Fruit fly (Drosophila melanogaster) whole organism, embryonic: ENCODE data around the gene HemK2.

Experiments used
- Adf1 ChIP-seq: fragments of 200-800 bp; sonication (Bioruptor generic); IDR thresholded peaks from 2 replicates; pipeline ENCODE4 v1.3.6; 2022; ENCODE audit warnings: missing biosample characterization, missing genetic modification characterization
- Bteb2 ChIP-seq: fragments of 200-800 bp; sonication (Bioruptor generic); optimal IDR thresholded peaks from 2 replicates; lab custom pipeline; 2016; ENCODE audit warnings: missing biosample characterization, missing genetic modification characterization
- CG10267 ChIP-seq: fragments of 200-800 bp; sonication (Bioruptor generic); optimal IDR thresholded peaks from 2 replicates; lab custom pipeline; 2018; ENCODE audit warnings: missing biosample characterization, mild to moderate bottlenecking, missing genetic modification characterization, moderate library complexity
- CG10979 ChIP-seq: fragments of 200-800 bp; sonication (Bioruptor generic); optimal IDR thresholded peaks from 2 replicates; lab custom pipeline; 2018; ENCODE audit warnings: missing biosample characterization, mild to moderate bottlenecking, missing genetic modification characterization, moderate library complexity
- CG12659 ChIP-seq: fragments of 200-800 bp; sonication (Bioruptor generic); optimal IDR thresholded peaks from 3 replicates; lab custom pipeline; 2017; ENCODE audit warnings: mild to moderate bottlenecking, missing biosample characterization, missing genetic modification reagents, missing genetic modification characterization
- CG13424 ChIP-seq: fragments of 200-800 bp; sonication (Bioruptor generic); optimal IDR thresholded peaks from 2 replicates; lab custom pipeline; 2019; ENCODE audit warnings: missing biosample characterization, mild to moderate bottlenecking, missing genetic modification characterization, moderate library complexity
- CG14965 ChIP-seq: fragments of 200-800 bp; sonication (Bioruptor generic); optimal IDR thresholded peaks from 2 replicates; lab custom pipeline; 2016; ENCODE audit warnings: missing biosample characterization, missing genetic modification characterization, borderline replicate concordance
- CG15514 ChIP-seq: fragments of 200-800 bp; sonication (Bioruptor generic); optimal IDR thresholded peaks from 3 replicates; lab custom pipeline; 2017; ENCODE audit warnings: missing biosample characterization, missing genetic modification characterization, mild to moderate bottlenecking, moderate library complexity, missing genetic modification reagents
- CG15601 ChIP-seq: fragments of 200-800 bp; sonication (Bioruptor generic); optimal IDR thresholded peaks from 3 replicates; lab custom pipeline; 2019; ENCODE audit warnings: missing biosample characterization, mild to moderate bottlenecking, missing genetic modification characterization, moderate library complexity
- CG1603 ChIP-seq: fragments of 200-800 bp; sonication (Bioruptor generic); optimal IDR thresholded peaks from 2 replicates; lab custom pipeline; 2019; ENCODE audit warnings: missing biosample characterization, mild to moderate bottlenecking, missing genetic modification characterization, moderate library complexity
- CG17186 ChIP-seq: fragments of 200-800 bp; sonication (Bioruptor generic); optimal IDR thresholded peaks from 3 replicates; lab custom pipeline; 2017; ENCODE audit warnings: missing biosample characterization, missing genetic modification reagents, missing genetic modification characterization
- CG17612 ChIP-seq: fragments of 200-800 bp; sonication (Bioruptor generic); IDR thresholded peaks from 2 replicates; pipeline ENCODE4 v1.3.6; 2022; ENCODE audit warnings: missing biosample characterization, missing genetic modification characterization
- CG17829 ChIP-seq: fragments of 200-800 bp; optimal IDR thresholded peaks from 2 replicates; lab custom pipeline; 2019; ENCODE audit warnings: missing biosample characterization, mild to moderate bottlenecking, missing genetic modification characterization, moderate library complexity
- CG18619 ChIP-seq: fragments of 200-800 bp; sonication (Bioruptor generic); optimal IDR thresholded peaks from 3 replicates; lab custom pipeline; 2017; ENCODE audit warnings: missing biosample characterization, mild to moderate bottlenecking, missing genetic modification characterization
- CG2116 ChIP-seq: fragments of 200-800 bp; sonication (Bioruptor generic); optimal IDR thresholded peaks from 3 replicates; lab custom pipeline; 2018; ENCODE audit warnings: missing biosample characterization, mild to moderate bottlenecking, missing genetic modification characterization
- CG2678 ChIP-seq: fragments of 200-800 bp; sonication (Bioruptor generic); optimal IDR thresholded peaks from 3 replicates; lab custom pipeline; 2019; ENCODE audit warnings: missing biosample characterization, mild to moderate bottlenecking, missing genetic modification characterization, moderate library complexity
- CG2875 ChIP-seq: fragments of 200-800 bp; sonication (Bioruptor generic); optimal IDR thresholded peaks from 2 replicates; lab custom pipeline; 2017; ENCODE audit warnings: missing biosample characterization, mild to moderate bottlenecking, missing genetic modification characterization, missing genetic modification reagents
- CG34224 ChIP-seq: fragments of 200-800 bp; sonication (Bioruptor generic); IDR thresholded peaks from 3 replicates; pipeline ENCODE4 v1.3.6; 2022; ENCODE audit warnings: missing biosample characterization, missing genetic modification characterization; ENCODE audit not compliant: partially characterized antibody
- CG3847 ChIP-seq: fragments of 200-800 bp; sonication (Bioruptor generic); IDR thresholded peaks from 2 replicates; pipeline ENCODE4 v1.3.6; 2022; ENCODE audit warnings: missing biosample characterization, missing genetic modification characterization
- CG4424 ChIP-seq: fragments of 200-800 bp; sonication (Bioruptor generic); optimal IDR thresholded peaks from 3 replicates; lab custom pipeline; 2016; ENCODE audit warnings: missing biosample characterization, missing genetic modification characterization
- CG6654 ChIP-seq: fragments of 200-800 bp; sonication (Bioruptor generic); optimal IDR thresholded peaks from 2 replicates; lab custom pipeline; 2017; ENCODE audit warnings: missing biosample characterization, mild to moderate bottlenecking, missing genetic modification characterization
- CG6791 ChIP-seq: fragments of 200-800 bp; sonication (Bioruptor generic); IDR thresholded peaks from 3 replicates; pipeline ENCODE4 v1.3.6; 2022; ENCODE audit warnings: missing biosample characterization, missing genetic modification characterization; ENCODE audit not compliant: partially characterized antibody
- CG7963 ChIP-seq: fragments of 200-800 bp; sonication (Bioruptor generic); IDR thresholded peaks from 3 replicates; pipeline ENCODE4 v1.3.6; 2022; ENCODE audit warnings: missing biosample characterization, missing genetic modification characterization; ENCODE audit not compliant: partially characterized antibody
- CG8944 ChIP-seq: fragments of 200-800 bp; sonication (Bioruptor generic); optimal IDR thresholded peaks from 3 replicates; lab custom pipeline; 2016; ENCODE audit warnings: missing biosample characterization, missing genetic modification characterization
- Dbx ChIP-seq: fragments of 200-800 bp; sonication (Bioruptor generic); IDR thresholded peaks from 3 replicates; pipeline ENCODE4 v1.3.6; 2022; ENCODE audit warnings: missing biosample characterization, missing genetic modification characterization
- Dp ChIP-seq: fragments of 200-800 bp; sonication (Bioruptor generic); optimal IDR thresholded peaks from 2 replicates; lab custom pipeline; 2018; ENCODE audit warnings: missing biosample characterization, mild to moderate bottlenecking, missing genetic modification characterization, moderate library complexity
- HLH4C ChIP-seq: fragments of 200-800 bp; sonication (Bioruptor generic); IDR thresholded peaks from 3 replicates; pipeline ENCODE4 v1.3.6; 2022; ENCODE audit warnings: missing biosample characterization, missing genetic modification characterization; ENCODE audit not compliant: partially characterized antibody
- Hr3 ChIP-seq: fragments of 200-800 bp; sonication (Bioruptor generic); optimal IDR thresholded peaks from 3 replicates; lab custom pipeline; 2016; ENCODE audit warnings: missing biosample characterization, missing genetic modification characterization
- MBD-R2 ChIP-seq: fragments of 200-800 bp; sonication (Bioruptor generic); IDR thresholded peaks from 2 replicates; pipeline ENCODE4 v1.3.6; 2022; ENCODE audit warnings: missing biosample characterization, missing genetic modification characterization
- Nf-YA ChIP-seq: fragments of 200-800 bp; sonication (Bioruptor generic); IDR thresholded peaks from 2 replicates; pipeline ENCODE4 v1.3.6; 2022; ENCODE audit warnings: missing biosample characterization, missing genetic modification characterization
- Side ChIP-seq: fragments of 200-800 bp; sonication (Bioruptor generic); optimal IDR thresholded peaks from 2 replicates; lab custom pipeline; 2016; ENCODE audit warnings: missing biosample characterization, missing genetic modification characterization
- Sox102F ChIP-seq: fragments of 200-800 bp; sonication (Bioruptor generic); optimal IDR thresholded peaks from 2 replicates; lab custom pipeline; 2018; ENCODE audit warnings: missing biosample characterization, mild to moderate bottlenecking, missing genetic modification characterization, moderate library complexity
- Taf1 ChIP-seq: fragments of 200-800 bp; sonication (Bioruptor generic); IDR thresholded peaks from 2 replicates; pipeline ENCODE4 v1.3.6; 2022; ENCODE audit warnings: missing biosample characterization, missing genetic modification characterization
- ab ChIP-seq: fragments of 200-800 bp; sonication (Bioruptor generic); optimal IDR thresholded peaks from 2 replicates; lab custom pipeline; 2016; ENCODE audit warnings: missing biosample characterization, missing genetic modification characterization
- dysf ChIP-seq: fragments of 200-800 bp; sonication (Bioruptor generic); IDR thresholded peaks from 3 replicates; pipeline ENCODE4 v1.3.6; 2022; ENCODE audit warnings: missing biosample characterization, missing genetic modification characterization
- fd96Cb ChIP-seq: fragments of 200-800 bp; sonication (Bioruptor generic); optimal IDR thresholded peaks from 2 replicates; lab custom pipeline; 2018; ENCODE audit warnings: missing biosample characterization, mild to moderate bottlenecking, missing genetic modification characterization, moderate library complexity
- hbn ChIP-seq: fragments of 200-800 bp; sonication (Bioruptor generic); IDR thresholded peaks from 2 replicates; pipeline ENCODE4 v1.3.6; 2022; ENCODE audit warnings: missing biosample characterization, missing genetic modification characterization; ENCODE audit not compliant: partially characterized antibody
- her ChIP-seq: fragments of 200-800 bp; sonication (Bioruptor generic); optimal IDR thresholded peaks from 2 replicates; lab custom pipeline; 2016; ENCODE audit warnings: missing biosample characterization, missing genetic modification characterization
- hth ChIP-seq: fragments of >200 bp; optimal IDR thresholded peaks from 2 replicates; lab custom pipeline; 2017; ENCODE audit warnings: inconsistent platforms
- ind ChIP-seq: fragments of 200-800 bp; sonication (Bioruptor generic); optimal IDR thresholded peaks from 3 replicates; lab custom pipeline; 2016; ENCODE audit warnings: missing biosample characterization, missing genetic modification characterization
- inv ChIP-seq: fragments of 200-800 bp; sonication (Bioruptor generic); IDR thresholded peaks from 2 replicates; pipeline ENCODE4 v1.3.6; 2022; ENCODE audit warnings: missing biosample characterization, missing genetic modification characterization; ENCODE audit not compliant: partially characterized antibody
- ken ChIP-seq: fragments of 200-800 bp; sonication (Bioruptor generic); IDR thresholded peaks from 3 replicates; pipeline ENCODE4 v1.3.6; 2022; ENCODE audit warnings: missing biosample characterization, missing genetic modification characterization
- lbe ChIP-seq: fragments of 200-800 bp; sonication (Bioruptor generic); optimal IDR thresholded peaks from 2 replicates; lab custom pipeline; 2016; ENCODE audit warnings: missing biosample characterization, mild to moderate bottlenecking, missing genetic modification characterization
- nerfin-1 ChIP-seq: fragments of 200-800 bp; sonication (Bioruptor generic); optimal IDR thresholded peaks from 3 replicates; lab custom pipeline; 2019; ENCODE audit warnings: missing biosample characterization, mild to moderate bottlenecking, missing genetic modification characterization, moderate library complexity
- nom ChIP-seq: fragments of 200-800 bp; sonication (Bioruptor generic); optimal IDR thresholded peaks from 2 replicates; lab custom pipeline; 2017; ENCODE audit warnings: missing biosample characterization, missing genetic modification characterization, mild to moderate bottlenecking, moderate library complexity, missing genetic modification reagents
- oc ChIP-seq: fragments of 200-800 bp; sonication (Bioruptor generic); optimal IDR thresholded peaks from 2 replicates; lab custom pipeline; 2018; ENCODE audit warnings: missing biosample characterization, mild to moderate bottlenecking, missing genetic modification characterization, moderate library complexity
- onecut ChIP-seq: fragments of 200-800 bp; sonication (Bioruptor generic); IDR thresholded peaks from 2 replicates; pipeline ENCODE4 v1.3.6; 2022; ENCODE audit warnings: missing biosample characterization, missing genetic modification characterization
- pfk ChIP-seq: fragments of 200-800 bp; sonication (Bioruptor generic); optimal IDR thresholded peaks from 2 replicates; lab custom pipeline; 2018; ENCODE audit warnings: missing biosample characterization, mild to moderate bottlenecking, missing genetic modification characterization, moderate library complexity
- shn ChIP-seq: fragments of 200-800 bp; sonication (Bioruptor generic); optimal IDR thresholded peaks from 3 replicates; lab custom pipeline; 2016; ENCODE audit warnings: missing biosample characterization, missing genetic modification characterization
- tgo ChIP-seq: fragments of 200-800 bp; sonication (Bioruptor generic); IDR thresholded peaks from 3 replicates; pipeline ENCODE4 v1.3.6; 2022; ENCODE audit warnings: missing biosample characterization, missing genetic modification characterization

HemK2 gene

DNA sequence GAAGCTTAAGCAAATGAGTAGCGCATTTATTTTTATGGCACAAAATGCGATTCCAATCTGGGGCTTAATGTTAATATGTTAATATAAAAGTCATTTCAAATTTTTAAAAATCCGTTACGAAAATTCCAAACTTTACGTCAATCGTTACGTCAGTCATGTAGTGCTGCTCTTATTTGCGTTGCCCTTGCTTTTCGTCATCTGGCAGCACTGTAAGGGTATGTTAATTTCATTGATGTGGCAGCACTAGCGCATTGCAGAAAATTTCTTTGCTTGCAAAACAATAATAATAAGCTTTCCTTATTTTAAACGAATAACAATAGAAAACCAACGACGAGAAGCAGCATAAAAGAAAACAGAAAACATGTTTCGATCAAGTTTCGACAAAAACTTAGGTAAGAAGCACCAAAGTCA, 19.7 kb downstream of the HemK2 start, which contains the start of gene Hrs (continued):
- TF ChIP-seq CG1603: peak; percentile 77
- TF ChIP-seq Dp (GFP tag; lab: Kevin White, UChicago): peak; percentile 80
- TF ChIP-seq ind (GFP tag; lab: Kevin White, UChicago): no peak
- TF ChIP-seq pfk: no peak
- TF ChIP-seq CG6791: 0 out of 3 replicates have a peak, but pooled peaks have one; percentile 51
- TF ChIP-seq fd96Cb (tag; lab: Kevin White, UChicago): no peak
- TF ChIP-seq CG2116 (GFP tag; lab: Kevin White, UChicago): peak; percentile 68
- peak; percentile 99 for TF ChIP-seq nerfin-1 (tag; lab: Kevin White, UChicago)
- TF ChIP-seq Side: no peak
- peak; percentile 54 for TF ChIP-seq CG10267 (tag; lab: Kevin White, UChicago)
- 0 out of 3 replicates have a peak, but pooled peaks have one; percentile 12 for TF ChIP-seq ken (GFP tag; lab: Robert Waterston, UW)
- peak; percentile 14 for TF ChIP-seq nom (GFP tag; lab: Kevin White, UChicago)
- TF ChIP-seq CG15514 (GFP tag; lab: Kevin White, UChicago): peak; percentile 77
- no peak for TF ChIP-seq Nf-YA
- peak; percentile 41 for TF ChIP-seq CG17829 (tag; lab: Kevin White, UChicago)
- TF ChIP-seq CG3847 (GFP tag; lab: Robert Waterston, UW): peak; percentile 74
- peak; percentile 36 for TF ChIP-seq CG12659
- peak; percentile 40 for TF ChIP-seq CG17186 (GFP tag; lab: Kevin White, UChicago)
- TF ChIP-seq shn (GFP tag; lab: Kevin White, UChicago): no peak
- TF ChIP-seq her (GFP tag; lab: Kevin White, UChicago): peak; percentile 100
- TF ChIP-seq CG4424: no peak
- TF ChIP-seq oc (tag; lab: Kevin White, UChicago): no peak
- TF ChIP-seq onecut: no peak
- TF ChIP-seq Bteb2 (GFP tag; lab: Kevin White, UChicago): no peak
- TF ChIP-seq CG15601 (tag; lab: Kevin White, UChicago): peak; percentile 17
- peak; percentile 50 for TF ChIP-seq lbe (GFP tag; lab: Kevin White, UChicago)
- peak; percentile 78 for TF ChIP-seq MBD-R2 (GFP tag; lab: Robert Waterston, UW)
- TF ChIP-seq Sox102F (GFP tag; lab: Kevin White, UChicago): no peak
- no peak for TF ChIP-seq ab (GFP tag; lab: Kevin White, UChicago)
- TF ChIP-seq hbn (GFP tag; lab: Robert Waterston, UW): peak; percentile 40; the same call in 1 of the 2 replicates

DNA sequence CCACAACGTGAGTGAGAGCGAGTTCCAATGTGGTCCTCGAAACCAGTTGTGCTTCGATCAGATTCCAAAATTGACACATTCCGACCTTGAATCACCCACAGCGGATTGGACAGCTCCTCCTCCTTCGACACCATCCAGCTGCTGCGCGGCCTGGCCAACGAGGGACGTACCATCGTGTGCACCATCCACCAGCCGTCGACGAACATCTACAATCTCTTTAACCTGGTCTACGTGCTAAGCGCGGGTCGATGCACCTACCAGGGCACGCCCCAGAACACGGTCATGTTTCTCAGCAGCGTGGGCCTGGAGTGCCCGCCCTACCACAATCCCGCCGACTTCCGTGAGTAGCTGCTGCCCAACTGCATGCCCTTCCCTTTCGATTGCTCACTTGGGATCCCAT, 21.9 kb downstream of the HemK2 start:
- TF ChIP-seq CG14965 (GFP tag; lab: Kevin White, UChicago) (no peak), CG13424 (tag; lab: Kevin White, UChicago) (no peak), CG34224 (GFP tag; lab: Robert Waterston, UW) (no peak), Taf1 (GFP tag; lab: Robert Waterston, UW) (no peak), CG2678 (no peak), CG17612 (GFP tag; lab: Robert Waterston, UW) (no peak), Hr3 (GFP tag; lab: Kevin White, UChicago) (no peak)

DNA sequence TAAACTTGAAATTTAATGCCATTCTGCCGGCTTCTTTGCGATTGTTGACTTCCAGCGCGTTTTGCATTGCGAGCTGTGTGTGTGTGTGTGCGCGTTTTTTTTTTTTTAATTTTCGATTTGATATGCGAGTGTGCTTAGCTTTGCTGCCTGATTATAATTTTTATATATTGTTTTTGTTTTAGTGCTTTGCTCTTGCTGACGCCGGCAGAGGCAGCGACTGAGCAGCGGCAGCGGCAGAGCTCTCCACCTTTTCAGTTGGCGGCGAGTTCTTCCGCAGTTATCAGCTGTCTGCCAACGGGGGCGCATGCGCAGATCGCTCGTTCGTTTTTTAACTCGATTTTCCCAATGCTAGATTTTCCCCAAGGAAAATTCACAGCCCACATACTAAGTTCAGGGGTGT, 23.9 kb downstream of the HemK2 start:
- TF ChIP-seq Adf1: peak; percentile 87
- no peak for TF ChIP-seq CG10979 (tag; lab: Kevin White, UChicago)
- peak; percentile 11; the same call in 1 of the 3 replicates for TF ChIP-seq dysf (GFP tag; lab: Robert Waterston, UW)
- no peak for TF ChIP-seq CG18619 (GFP tag; lab: Kevin White, UChicago)
- TF ChIP-seq CG2875 (GFP tag; lab: Kevin White, UChicago): no peak
- no peak for TF ChIP-seq CG8944 (GFP tag; lab: Kevin White, UChicago)
- TF ChIP-seq CG7963 (GFP tag; lab: Robert Waterston, UW): no peak
- TF ChIP-seq tgo (GFP tag; lab: Robert Waterston, UW): no peak
- 0 out of 3 replicates have a peak, but pooled peaks have one; percentile 6 for TF ChIP-seq Dbx (GFP tag; lab: Robert Waterston, UW)
- no peak for TF ChIP-seq HLH4C (GFP tag; lab: Robert Waterston, UW)
- TF ChIP-seq hth (lab: Kevin White, UChicago): no peak
- no peak for TF ChIP-seq CG6654
- TF ChIP-seq inv (GFP tag; lab: Robert Waterston, UW): no peak
